Worm (Caenorhabditis elegans) whole organism, L2 larva: ENCODE measurements around the gene lec-5.
"Not testable (repeated sequence)": the region's sequence is repeated elsewhere in the genome, so short reads cannot be mapped to it uniquely, and the experiment has no call there.

Experiments used
- Y55F3AM.14 ChIP-seq: fragments of 200-800 bp; sonication (Bioruptor generic); optimal IDR thresholded peaks from 2 replicates; lab custom pipeline; 2018; ENCODE audit warnings: mild to moderate bottlenecking, missing genetic modification characterization, missing compliant biosample characterization
- ceh-82 ChIP-seq: fragments of 150-350 bp; optimal IDR thresholded peaks from 2 replicates; lab custom pipeline; 2014; ENCODE audit warnings: missing biosample characterization, missing genetic modification characterization
- dmd-4 ChIP-seq: sonication (generic microtip); optimal IDR thresholded peaks from 2 replicates; lab custom pipeline; 2017; ENCODE audit warnings: missing biosample characterization, missing genetic modification characterization
- elt-1 ChIP-seq: fragments of 150-350 bp; optimal IDR thresholded peaks from 2 replicates; lab custom pipeline; 2014; ENCODE audit warnings: missing biosample characterization, missing genetic modification characterization
- nhr-11 ChIP-seq: fragments of 150-350 bp; optimal IDR thresholded peaks from 2 replicates; lab custom pipeline; 2014; ENCODE audit warnings: missing biosample characterization, missing genetic modification characterization
- nhr-12 ChIP-seq: fragments of 150-350 bp; optimal IDR thresholded peaks from 2 replicates; lab custom pipeline; 2014; ENCODE audit warnings: missing biosample characterization, missing genetic modification characterization
- nhr-25 ChIP-seq: fragments of 150-350 bp; sonication (generic microtip); optimal IDR thresholded peaks from 3 replicates; lab custom pipeline; 2014; ENCODE audit warnings: missing biosample characterization, missing genetic modification characterization
- unc-39 ChIP-seq: fragments of 150-350 bp; optimal IDR thresholded peaks from 2 replicates; lab custom pipeline; 2014; ENCODE audit warnings: missing biosample characterization, missing genetic modification characterization
- unc-55 ChIP-seq: fragments of 150-350 bp; sonication (generic microtip); optimal IDR thresholded peaks from 3 replicates; lab custom pipeline; 2014; ENCODE audit warnings: missing biosample characterization, missing genetic modification reagents, missing genetic modification characterization
- zag-1 ChIP-seq: fragments of 150-350 bp; optimal IDR thresholded peaks from 2 replicates; lab custom pipeline; 2014; ENCODE audit warnings: missing biosample characterization, missing genetic modification characterization
- ztf-4 ChIP-seq: fragments of 150-350 bp; optimal IDR thresholded peaks from 2 replicates; lab custom pipeline; 2014; ENCODE audit warnings: missing biosample characterization, missing genetic modification characterization

DNA sequence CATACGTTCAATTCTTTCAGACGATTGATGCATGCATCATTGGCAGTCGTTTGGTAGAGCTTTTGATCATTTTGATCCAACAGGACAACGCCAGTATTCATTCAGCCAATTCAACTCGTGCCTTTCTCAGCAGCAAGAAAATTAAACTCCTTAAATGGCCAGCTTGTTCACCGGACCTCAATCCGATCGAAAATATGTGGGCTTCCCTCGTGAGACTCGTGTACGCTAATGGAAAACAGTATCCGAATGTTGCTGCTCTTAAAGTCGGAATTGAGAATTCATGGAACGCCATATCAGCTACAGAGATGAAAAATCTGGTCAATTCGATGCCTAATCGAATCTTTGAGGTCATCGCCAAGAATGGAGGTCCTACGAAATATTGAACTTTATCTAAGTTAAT lies 25.5 kb downstream of the lec-5 start, which contains the start of gene wago-5:
- not testable (repeated sequence) for TF ChIP-seq nhr-12 (tag; lab: Kevin White, UChicago); zag-1 (tag; lab: Kevin White, UChicago); unc-39 (tag; lab: Kevin White, UChicago); dmd-4; unc-55 (GFP tag; lab: Kevin White, UChicago); ztf-4 (tag; lab: Kevin White, UChicago); ceh-82 (tag; lab: Kevin White, UChicago); nhr-25 (tag; lab: Kevin White, UChicago); elt-1 (tag; lab: Kevin White, UChicago); nhr-11 (tag; lab: Kevin White, UChicago); Y55F3AM.14 (GFP tag; lab: Kevin White, UChicago)
